Worm (Caenorhabditis elegans) whole organism, L3 larva: Measurements from ENCODE around the gene C46G7.2.

Experiments used
- ZK546.5 ChIP-seq: sonication (generic microtip); optimal IDR thresholded peaks from 2 replicates; lab custom pipeline; 2017; ENCODE audit warnings: missing biosample characterization, missing genetic modification characterization
- ama-1 ChIP-seq: fragments of 150-350 bp; optimal IDR thresholded peaks from 2 replicates; lab custom pipeline; 2018
- egl-27 ChIP-seq: sonication (generic microtip); optimal IDR thresholded peaks from 4 replicates; lab custom pipeline; 2017; ENCODE audit warnings: missing biosample characterization, missing genetic modification reagents, missing genetic modification characterization
- elt-3 ChIP-seq, 3 experiments: fragments of 150-350 bp in 1 of 3; sonication (generic microtip) in 2 of 3; optimal IDR thresholded peaks; 2 replicates in 2 of 3; 4 replicates in 1 of 3; lab custom pipeline; 2014 to 2017; ENCODE audit warnings: missing biosample characterization in 3 of 3, missing genetic modification characterization in 3 of 3
- fkh-10 ChIP-seq: sonication (generic microtip); optimal IDR thresholded peaks from 2 replicates; lab custom pipeline; 2017; ENCODE audit warnings: missing biosample characterization, missing genetic modification reagents, missing genetic modification characterization
- fos-1 ChIP-seq: fragments of 150-350 bp; optimal IDR thresholded peaks from 2 replicates; lab custom pipeline; 2014; ENCODE audit warnings: missing biosample characterization, missing genetic modification characterization
- lin-39 ChIP-seq: fragments of 150-350 bp; optimal IDR thresholded peaks from 2 replicates; lab custom pipeline; 2018; ENCODE audit warnings: missing biosample characterization, missing genetic modification reagents, missing genetic modification characterization
- mdl-1 ChIP-seq: fragments of 150-350 bp; optimal IDR thresholded peaks from 2 replicates; lab custom pipeline; 2014; ENCODE audit warnings: missing biosample characterization, missing genetic modification characterization
- mml-1 ChIP-seq: fragments of 150-350 bp; sonication (generic microtip); optimal IDR thresholded peaks from 3 replicates; lab custom pipeline; 2014; ENCODE audit warnings: missing biosample characterization, missing genetic modification characterization
- nhr-237 ChIP-seq: fragments of 150-350 bp; optimal IDR thresholded peaks from 2 replicates; lab custom pipeline; 2014; ENCODE audit warnings: missing biosample characterization, missing genetic modification characterization
- nhr-25 ChIP-seq: sonication (generic microtip); optimal IDR thresholded peaks from 2 replicates; lab custom pipeline; 2017; ENCODE audit warnings: missing biosample characterization, missing genetic modification characterization
- pqm-1 ChIP-seq: fragments of 150-350 bp; optimal IDR thresholded peaks from 2 replicates; lab custom pipeline; 2017; ENCODE audit warnings: missing biosample characterization, missing genetic modification characterization, inconsistent platforms
- skn-1 ChIP-seq: fragments of 150-350 bp; optimal IDR thresholded peaks from 2 replicates; lab custom pipeline; 2014; ENCODE audit warnings: missing biosample characterization, missing genetic modification characterization
- ztf-4 ChIP-seq: fragments of 150-350 bp; optimal IDR thresholded peaks from 2 replicates; lab custom pipeline; 2014; ENCODE audit warnings: missing biosample characterization, missing genetic modification characterization

DNA sequence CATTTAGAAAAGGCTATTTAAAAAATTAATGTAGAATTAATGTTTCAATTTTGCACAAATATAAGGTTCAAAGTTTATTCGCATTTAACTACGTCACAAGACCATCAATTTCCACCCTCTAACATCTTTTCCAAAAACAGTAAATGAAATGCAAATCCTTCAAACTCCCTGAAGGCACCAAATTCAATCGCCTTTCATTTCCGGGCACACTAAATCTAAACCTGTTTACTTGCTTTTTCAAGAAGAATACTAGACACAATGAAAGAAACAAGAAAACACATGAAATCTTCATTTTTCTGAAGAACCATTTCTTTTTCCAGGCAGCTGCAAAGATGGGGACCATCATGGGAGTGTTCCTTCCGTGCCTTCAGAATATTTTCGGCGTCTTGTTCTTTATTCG lies 50.2 kb downstream of the C46G7.2 start:
- TF ChIP-seq fkh-10 (GFP tag; lab: Kevin White, UChicago) (peak; percentile 40), ZK546.5 (tag; lab: Kevin White, UChicago) (no peak), egl-27 (tag; lab: Kevin White, UChicago) (no peak), skn-1 (tag; lab: Kevin White, UChicago) (no peak), lin-39 (no peak), nhr-25 (tag; lab: Kevin White, UChicago) (no peak), fos-1 (tag; lab: Kevin White, UChicago) (no peak), mml-1 (no peak), pqm-1 (tag; lab: Kevin White, UChicago) (no peak), ama-1 (lab: Kevin White, UChicago) (no peak), mdl-1 (tag; lab: Kevin White, UChicago) (no peak), elt-3 (tag; optimal IDR thresholded peaks at IDR 0.05; lab: Kevin White, UChicago) (no peak), nhr-237 (tag; lab: Kevin White, UChicago) (no peak), ztf-4 (tag; lab: Kevin White, UChicago) (no peak)
